Worm (Caenorhabditis elegans) whole organism, L4 larva: ENCODE measurements around the gene lin-48.

ENCODE experiments used
- Y105C5A.15 ChIP-seq: fragments of 200-800 bp; sonication (Bioruptor generic); IDR thresholded peaks from 2 replicates; pipeline ENCODE4 v1.3.6; 2022; ENCODE audit warnings: missing genetic modification characterization, missing compliant biosample characterization
- lin-15B ChIP-seq: fragments of 150-350 bp; sonication (generic microtip); optimal IDR thresholded peaks from 3 replicates; lab custom pipeline; 2014; ENCODE audit warnings: missing biosample characterization, missing genetic modification characterization
- lir-3 ChIP-seq: sonication (generic microtip); optimal IDR thresholded peaks from 2 replicates; lab custom pipeline; 2016; ENCODE audit warnings: mild to moderate bottlenecking, missing genetic modification characterization, missing compliant biosample characterization
- tra-1 ChIP-seq: fragments of 200-800 bp; sonication (Bioruptor generic); IDR thresholded peaks from 2 replicates; pipeline ENCODE4 v1.3.6; 2022; ENCODE audit warnings: missing genetic modification reagents, missing genetic modification characterization, missing compliant biosample characterization
- unc-62 ChIP-seq, 3 experiments: fragments of 150-350 bp in 1 of 3; sonication (generic microtip); optimal IDR thresholded peaks in 2 of 3; peaks in 1 of 3; 1 replicate in 1 of 3; 2 replicates in 2 of 3; lab custom pipeline; 2014 to 2017; ENCODE audit warnings: missing biosample characterization in 3 of 3, missing genetic modification characterization in 3 of 3, missing genetic modification reagents in 3 of 3, missing genotype in 1 of 3

DNA sequence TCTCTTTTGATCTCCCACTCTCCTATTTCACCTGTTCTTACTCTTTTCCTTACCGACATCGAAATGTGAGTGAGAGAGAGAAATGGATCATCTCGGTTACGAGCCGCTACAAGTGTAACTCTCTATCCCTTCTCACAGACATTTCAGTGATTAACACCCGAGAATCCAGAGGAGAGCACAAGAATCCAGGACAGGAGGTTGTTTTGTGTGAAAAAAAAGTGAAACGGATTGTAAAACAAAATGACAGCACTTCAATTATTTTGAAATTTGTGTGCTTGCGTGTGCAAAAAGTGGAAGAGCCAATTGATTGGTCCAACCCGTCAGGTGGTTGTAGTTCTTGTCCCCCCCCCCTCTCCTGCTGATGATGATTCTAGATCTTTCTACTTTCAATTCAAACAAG lies 37.6 kb downstream of the lin-48 start:
- TF ChIP-seq lin-15B (no peak), unc-62 (GFP tag; optimal IDR thresholded peaks at IDR 0.05 in 1 of 2; lab: Kevin White, UChicago) (no peak), unc-62 (tag; optimal IDR thresholded peaks at IDR 0.05; lab: Kevin White, UChicago) (no peak), tra-1 (GFP tag; lab: Robert Waterston, UW) (no peak), Y105C5A.15 (GFP tag; lab: Robert Waterston, UW) (no peak), lir-3 (tag; lab: Kevin White, UChicago) (no peak)
